Fruit fly (Drosophila melanogaster) whole organism: ENCODE data around the gene Pxd.
A peak's percentile ranks its signal among the peaks of the same experiment; 100 is the strongest.
"Not testable (repeated sequence)": the region's sequence is repeated elsewhere in the genome, so short reads cannot be mapped to it uniquely, and the experiment has no call there.

Experiments used
- CG8478 ChIP-seq: fragments of >200 bp; optimal IDR thresholded peaks from 2 replicates; lab custom pipeline; 2018; ENCODE audit warnings: inconsistent platforms
- Dll ChIP-seq: fragments of >200 bp; optimal IDR thresholded peaks from 2 replicates; lab custom pipeline; 2017
- EcR ChIP-seq, 2 experiments: fragments of >200 bp; optimal IDR thresholded peaks; 2 replicates each; lab custom pipeline; 2017; ENCODE audit warnings: missing biosample characterization in 2 of 2, missing genetic modification characterization in 2 of 2, missing genetic modification reagents in 2 of 2
- pan ChIP-seq: fragments of >200 bp; optimal IDR thresholded peaks from 2 replicates; lab custom pipeline; 2017
- psq ChIP-seq: fragments of >200 bp; optimal IDR thresholded peaks from 2 replicates; lab custom pipeline; 2017
- usp ChIP-seq: fragments of >200 bp; optimal IDR thresholded peaks from 2 replicates; lab custom pipeline; 2017; ENCODE audit warnings: missing biosample characterization, missing genetic modification characterization, mixed read lengths

The Pxd gene

DNA sequence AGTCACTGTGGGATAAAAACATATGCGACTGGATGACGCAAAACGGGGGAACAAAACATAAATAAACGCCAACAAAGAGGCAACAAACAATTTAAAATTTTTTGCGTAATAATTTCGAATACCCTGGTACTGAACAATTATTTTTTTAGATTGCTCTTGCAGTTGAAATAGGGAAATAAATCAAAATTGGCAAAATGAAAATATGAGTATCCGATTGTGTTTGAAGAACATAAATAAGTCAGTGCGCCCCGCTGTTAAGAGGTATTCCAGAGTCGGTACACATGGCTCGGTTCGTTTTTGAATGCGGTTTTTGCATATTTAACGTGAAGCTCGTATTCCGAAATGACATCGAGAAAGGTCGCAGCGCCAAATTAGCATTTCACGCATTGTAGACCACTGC lies 28.8 kb upstream of the Pxd start:
- TF ChIP-seq Dll (lab: Kevin White, UChicago) (no peak), CG8478 (lab: Kevin White, UChicago) (no peak), pan (lab: Kevin White, UChicago) (peak; percentile 84), psq (lab: Kevin White, UChicago) (no peak), EcR (GFP tag; optimal IDR thresholded peaks at IDR 0.05; lab: Kevin White, UChicago) (no peak)

DNA sequence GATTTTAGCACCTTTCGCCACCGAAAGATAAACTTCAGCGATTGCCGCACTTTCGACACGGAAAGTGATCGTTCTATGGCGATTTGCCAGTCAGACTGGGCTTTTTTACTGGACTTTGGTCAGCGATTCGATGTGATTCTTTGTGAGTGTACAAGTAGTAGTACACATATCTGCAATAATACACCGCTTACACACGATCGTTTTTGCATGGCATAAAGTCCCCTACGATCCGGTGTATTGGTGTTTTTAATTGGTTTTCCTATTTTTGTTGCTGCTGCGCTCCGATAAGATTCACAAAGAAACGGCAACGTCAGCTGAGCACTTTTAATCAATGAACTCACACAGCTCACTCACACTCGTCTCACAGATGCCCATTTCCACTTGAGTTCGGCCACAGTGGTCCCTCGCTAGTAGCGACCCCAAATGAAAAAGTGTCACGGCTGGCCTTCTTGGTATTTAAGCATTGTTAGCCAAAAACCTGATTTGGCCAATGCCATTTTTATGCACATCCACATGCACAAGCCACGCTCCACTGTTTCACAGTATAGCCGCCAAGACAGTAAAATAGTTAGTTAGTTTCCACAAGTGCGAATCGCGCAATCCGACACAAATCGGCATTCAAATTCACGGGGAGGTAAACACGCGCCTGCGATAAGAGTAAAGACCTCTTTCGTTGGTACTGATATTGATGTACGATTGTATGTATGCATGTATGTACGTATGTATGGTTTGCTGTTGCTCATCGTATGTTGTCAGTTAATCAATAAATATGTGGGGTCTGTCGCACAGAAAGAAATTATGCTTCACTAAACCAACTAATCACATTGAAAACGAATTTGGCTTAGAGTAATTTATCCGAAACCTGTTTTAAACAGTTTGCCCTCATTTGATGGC lies 27.9 kb upstream of the Pxd start:
- TF ChIP-seq EcR (GFP tag; optimal IDR thresholded peaks at IDR 0.05; lab: Kevin White, UChicago) (peak in 1 of 2 experiments; percentile 28), usp (no peak), CG8478 (lab: Kevin White, UChicago) (no peak)

DNA sequence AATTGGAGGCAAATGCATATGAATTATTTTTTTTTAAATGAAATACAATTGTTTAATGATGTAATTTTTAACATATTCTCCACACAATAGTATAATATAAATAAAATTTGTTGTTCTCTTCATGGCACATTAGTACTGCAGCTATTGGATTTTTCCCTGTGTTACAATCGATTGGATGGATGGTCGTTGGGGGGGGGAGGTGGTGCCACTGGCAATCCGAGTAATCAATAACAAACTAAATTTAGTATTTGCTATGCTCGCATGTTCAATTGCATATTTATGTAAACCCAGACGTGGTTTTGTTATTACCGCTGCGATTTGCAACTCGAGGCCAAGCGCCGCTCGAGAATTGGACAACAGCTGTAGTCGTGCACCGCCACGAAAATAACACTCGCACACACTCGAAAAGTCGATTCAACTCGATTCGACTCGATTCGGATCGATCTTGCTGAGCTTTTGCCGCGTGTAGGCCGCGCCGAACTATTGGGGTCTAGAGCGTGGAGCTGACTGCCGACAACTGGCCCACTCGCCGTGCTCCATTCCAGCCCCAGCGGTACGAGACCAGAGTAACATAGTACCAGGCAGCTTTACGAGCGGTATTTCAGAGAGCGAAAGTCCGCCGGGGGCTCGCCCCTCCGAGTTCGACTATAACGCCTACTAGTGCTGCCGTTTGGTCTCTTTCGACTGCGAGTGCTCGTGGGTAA lies 27.0 kb upstream of the Pxd start, which contains the start of gene CG18622:
Gene CG18622 (minus strand): TSS at position 513 of the 704 bp plus-strand sequence.
- no peak for TF ChIP-seq usp
- TF ChIP-seq CG8478 (lab: Kevin White, UChicago): no peak
- no peak for TF ChIP-seq Dll (lab: Kevin White, UChicago)
- no peak for TF ChIP-seq psq (lab: Kevin White, UChicago)
- no peak for TF ChIP-seq pan (lab: Kevin White, UChicago)
- TF ChIP-seq EcR (GFP tag; optimal IDR thresholded peaks at IDR 0.05; lab: Kevin White, UChicago): no peak

DNA sequence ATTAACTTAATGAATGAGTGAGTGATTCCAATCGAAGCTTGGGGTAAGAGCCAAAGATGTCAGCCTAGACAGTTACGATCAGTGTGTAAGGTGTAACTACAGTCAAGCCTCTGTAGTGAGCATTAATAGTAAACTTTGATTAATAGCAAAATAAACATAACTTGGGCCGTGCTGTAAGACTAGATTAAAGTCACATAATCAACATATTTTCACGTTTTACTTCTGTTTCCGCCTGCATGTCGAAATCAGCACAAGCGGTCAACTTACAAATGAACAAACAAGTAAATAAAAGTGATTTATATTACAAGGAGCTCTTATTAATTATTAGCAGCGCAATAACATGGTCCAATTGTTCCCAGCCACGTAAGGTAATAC lies 26.5 kb upstream of the Pxd start:
- no peak for TF ChIP-seq psq (lab: Kevin White, UChicago)
- no peak for TF ChIP-seq Dll (lab: Kevin White, UChicago)

DNA sequence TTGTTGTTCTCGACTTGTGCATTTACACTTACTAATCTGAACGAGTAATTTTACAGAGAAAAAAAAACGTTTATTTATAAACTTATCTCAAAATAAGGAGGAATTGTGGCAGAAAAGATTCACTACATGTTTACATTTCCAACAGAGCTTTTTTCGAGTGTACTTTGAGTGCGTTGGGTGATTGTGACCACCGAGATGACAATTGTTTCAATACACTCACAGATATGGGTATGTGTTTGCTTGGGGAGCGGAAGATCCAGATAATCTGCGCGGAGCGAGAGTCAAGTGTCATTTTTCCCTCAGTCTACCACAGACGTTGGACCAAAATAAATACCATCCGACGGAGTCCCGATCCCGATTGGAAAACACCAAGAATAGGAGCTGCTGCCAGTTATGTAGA lies 25.9 kb upstream of the Pxd start, which contains the start of gene MESK4:
Gene MESK4 (plus strand): TSS at position 301 of the 400 bp plus-strand sequence.
- TF ChIP-seq Dll, psq, pan (lab: Kevin White, UChicago): not testable (repeated sequence)

DNA sequence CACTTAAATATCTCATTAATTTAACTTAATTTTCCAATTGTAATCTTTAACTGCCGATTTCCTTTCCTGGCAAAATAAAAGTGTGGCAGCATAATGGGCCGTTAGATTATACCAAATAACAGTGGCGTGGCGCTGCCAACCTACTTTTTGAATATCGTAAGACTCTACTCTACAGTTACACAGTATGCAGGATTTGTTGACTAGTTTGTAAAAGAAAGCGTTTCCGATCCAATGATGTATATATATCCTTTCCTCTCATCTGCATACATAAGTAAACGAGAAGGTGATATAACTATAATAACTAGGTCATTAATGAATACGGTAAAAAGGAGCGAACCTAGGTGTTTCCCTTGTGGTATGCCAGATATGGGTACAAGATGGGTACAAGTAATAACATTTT lies 22.6 kb upstream of the Pxd start, which contains the start of gene EMC2B:
Gene EMC2B (minus strand): TSS at position 98 of the 400 bp plus-strand sequence.
- TF ChIP-seq usp (no peak), EcR (GFP tag; optimal IDR thresholded peaks at IDR 0.05; lab: Kevin White, UChicago) (no peak), Dll (lab: Kevin White, UChicago) (no peak), pan (lab: Kevin White, UChicago) (no peak), psq (lab: Kevin White, UChicago) (no peak), CG8478 (lab: Kevin White, UChicago) (no peak)

DNA sequence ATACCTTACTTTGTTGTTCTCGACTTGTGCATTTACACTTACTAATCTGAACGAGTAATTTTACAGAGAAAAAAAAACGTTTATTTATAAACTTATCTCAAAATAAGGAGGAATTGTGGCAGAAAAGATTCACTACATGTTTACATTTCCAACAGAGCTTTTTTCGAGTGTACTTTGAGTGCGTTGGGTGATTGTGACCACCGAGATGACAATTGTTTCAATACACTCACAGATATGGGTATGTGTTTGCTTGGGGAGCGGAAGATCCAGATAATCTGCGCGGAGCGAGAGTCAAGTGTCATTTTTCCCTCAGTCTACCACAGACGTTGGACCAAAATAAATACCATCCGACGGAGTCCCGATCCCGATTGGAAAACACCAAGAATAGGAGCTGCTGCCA lies 21.7 kb upstream of the Pxd start, which contains the start of gene CG31274:
Gene CG31274 (plus strand): TSS at position 301 of the 400 bp plus-strand sequence.
- not testable (repeated sequence) for TF ChIP-seq EcR (GFP tag; optimal IDR thresholded peaks at IDR 0.05; lab: Kevin White, UChicago); Dll (lab: Kevin White, UChicago); usp

DNA sequence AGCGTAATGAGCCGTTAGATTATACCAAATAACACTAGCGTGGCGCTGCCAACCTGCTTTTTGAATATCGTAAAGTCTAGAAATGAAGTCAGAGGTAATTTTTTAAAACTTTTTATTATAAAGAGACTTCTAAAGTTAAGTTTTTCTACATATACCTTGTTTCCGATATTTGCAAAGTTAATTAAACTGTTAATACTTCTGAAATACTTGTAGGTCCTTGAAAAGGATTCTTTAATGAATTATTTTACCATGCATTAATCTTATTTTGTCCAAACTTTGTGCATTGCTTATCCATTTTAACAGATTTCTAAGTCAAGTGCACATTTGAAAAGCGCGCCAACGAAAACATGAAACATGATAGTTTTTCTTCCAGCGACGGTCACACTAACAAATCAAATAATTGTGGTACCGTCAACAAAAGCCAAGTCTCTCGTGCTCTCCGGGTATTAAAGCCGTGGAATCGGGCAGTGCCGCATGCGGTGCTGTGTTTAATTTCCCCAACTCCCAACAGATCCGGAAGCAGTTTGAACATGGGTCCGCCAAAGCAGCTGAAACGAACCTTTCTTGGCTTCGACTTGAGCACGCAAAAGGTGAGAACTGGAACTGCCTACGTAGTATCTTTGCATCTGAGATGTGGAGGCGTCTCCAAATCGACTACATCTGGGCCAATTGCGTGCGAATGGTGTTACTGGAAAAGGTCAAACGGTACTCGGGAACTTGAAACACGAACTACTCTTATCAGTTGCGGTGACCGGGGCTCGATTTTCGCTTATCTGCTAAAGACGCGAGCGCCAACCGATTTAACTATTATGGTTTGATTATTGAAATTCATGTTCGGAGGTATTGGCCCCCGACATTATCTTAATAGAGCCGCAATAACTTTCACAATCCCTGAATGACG lies 18.1 kb upstream of the Pxd start, which contains the start of the genes EMC2A and CG3534:
Gene EMC2A (minus strand): TSS at position 13 of the 901 bp plus-strand sequence.
Gene CG3534 (plus strand): TSS at position 388 of the 901 bp plus-strand sequence.
- TF ChIP-seq psq (lab: Kevin White, UChicago): no peak
- TF ChIP-seq usp: no peak
- TF ChIP-seq Dll (lab: Kevin White, UChicago): no peak
- no peak for TF ChIP-seq pan (lab: Kevin White, UChicago)
- TF ChIP-seq CG8478 (lab: Kevin White, UChicago): no peak
- TF ChIP-seq EcR (GFP tag; optimal IDR thresholded peaks at IDR 0.05; lab: Kevin White, UChicago): no peak

DNA sequence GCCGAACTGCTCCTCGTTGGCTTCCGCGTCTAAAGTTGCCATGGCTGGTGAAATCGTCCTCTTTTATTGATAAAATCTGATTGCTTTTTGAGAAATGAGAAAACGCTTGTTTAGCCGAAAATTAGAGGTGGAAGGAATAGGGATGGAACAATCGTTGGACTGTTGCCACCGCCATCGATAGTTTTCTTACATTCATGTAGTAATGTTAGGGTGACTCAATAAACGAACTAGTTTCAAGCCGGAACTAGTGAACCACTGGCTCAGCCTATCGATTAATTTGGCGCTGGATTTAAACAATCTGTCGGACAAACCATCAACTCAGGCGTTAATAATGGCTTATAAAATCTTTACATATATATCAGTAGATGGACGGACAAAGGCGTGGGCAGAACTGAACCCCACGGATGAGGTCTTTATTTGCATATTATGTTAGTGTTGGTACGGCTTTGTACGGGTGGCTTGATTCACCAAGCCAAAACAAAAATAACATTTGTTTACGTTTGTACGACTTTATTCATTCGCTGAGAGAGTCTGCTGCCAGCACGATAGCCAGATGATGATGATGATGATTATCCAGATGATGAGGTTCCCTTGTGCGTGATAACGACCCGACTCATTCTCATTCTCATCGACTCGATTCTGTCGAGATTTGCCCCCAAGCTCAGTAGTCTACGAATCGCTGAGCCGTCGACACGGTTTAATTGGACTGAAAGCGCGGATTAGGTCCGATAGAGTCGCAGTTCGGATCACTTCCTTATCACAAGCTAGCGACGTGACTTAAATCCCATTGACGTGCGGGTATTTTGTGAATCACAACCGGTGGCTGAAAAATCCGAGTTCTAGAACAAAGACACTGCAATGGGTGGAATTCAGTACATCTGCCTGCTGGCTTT lies 11.9 kb upstream of the Pxd start, which contains the start of the genes Sf3a1 and Irc:
Gene Sf3a1 (minus strand): TSS at position 138 of the 893 bp plus-strand sequence.
Gene Irc (plus strand): TSS at position 658 of the 893 bp plus-strand sequence.
- TF ChIP-seq usp (no peak), EcR (GFP tag; optimal IDR thresholded peaks at IDR 0.05; lab: Kevin White, UChicago) (no peak), CG8478 (lab: Kevin White, UChicago) (no peak), Dll (lab: Kevin White, UChicago) (no peak), pan (lab: Kevin White, UChicago) (no peak), psq (lab: Kevin White, UChicago) (no peak)

DNA sequence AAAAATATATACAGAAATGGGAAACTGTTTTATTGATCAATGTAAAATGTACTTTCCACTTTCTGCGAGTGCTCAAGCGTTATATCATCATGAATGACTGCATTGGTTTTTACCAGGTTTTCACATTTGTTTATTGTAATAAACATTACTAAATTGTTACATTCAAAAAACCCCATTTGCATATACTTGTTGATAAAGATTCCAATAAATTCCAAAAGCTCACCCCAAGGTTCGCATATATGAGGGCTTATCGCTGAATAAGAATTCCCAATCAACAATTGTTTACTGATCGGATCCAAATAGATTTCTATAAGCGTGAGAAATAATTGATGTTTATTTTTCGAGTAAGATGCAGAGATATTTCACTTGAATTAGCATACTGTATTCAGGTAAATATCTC lies 10.9 kb upstream of the Pxd start:
- TF ChIP-seq CG8478 (lab: Kevin White, UChicago): no peak
- no peak for TF ChIP-seq Dll (lab: Kevin White, UChicago)
- no peak for TF ChIP-seq usp
- TF ChIP-seq pan (lab: Kevin White, UChicago): no peak
- TF ChIP-seq psq (lab: Kevin White, UChicago): no peak
- no peak for TF ChIP-seq EcR (GFP tag; optimal IDR thresholded peaks at IDR 0.05; lab: Kevin White, UChicago)
